Worm (Caenorhabditis elegans): ENCODE measurements around the gene sams-1.

Gene sams-1

DNA sequence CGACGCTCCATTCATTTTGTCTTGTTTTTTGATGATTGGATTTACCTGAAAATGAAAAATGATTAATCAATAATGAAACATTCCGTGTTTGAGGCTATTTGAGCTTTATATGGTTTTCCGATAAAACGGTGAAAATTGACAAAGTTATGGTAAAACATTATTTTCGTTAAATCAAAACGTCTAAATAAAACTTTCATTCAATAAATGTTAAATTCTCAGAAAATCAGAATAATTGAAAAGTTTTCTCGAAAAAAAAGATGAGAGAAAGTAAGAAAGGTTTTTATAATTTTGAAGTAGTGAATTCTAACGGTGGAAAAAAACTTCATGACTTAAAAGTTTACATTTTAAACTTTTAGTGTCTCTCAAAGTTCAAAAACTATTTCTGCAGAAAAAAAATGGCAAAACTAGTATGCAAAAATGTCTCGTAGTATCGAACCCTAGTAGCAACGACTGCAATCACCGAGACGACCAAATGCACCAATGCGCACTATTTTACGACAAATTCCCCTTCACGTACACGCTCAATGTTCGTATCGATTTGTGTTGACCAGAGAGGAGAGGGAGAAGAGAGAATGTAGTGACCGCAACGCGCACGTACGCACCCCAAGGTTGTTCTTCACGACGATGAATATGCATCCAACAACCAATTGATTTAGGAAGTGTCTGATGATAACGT lies 18.8 kb upstream of the sams-1 start, which contains the start of gene nfya-1 (continued):
- no peak for TF ChIP-seq lin-39 (tag; optimal IDR thresholded peaks at IDR 0.05)
- no peak for TF ChIP-seq unc-130 (GFP tag; optimal IDR thresholded peaks at IDR 0.05)
- TF ChIP-seq ama-1 (optimal IDR thresholded peaks at IDR 0.05) = no peak
- TF ChIP-seq T20F7.1 (GFP tag; optimal IDR thresholded peaks at IDR 0.05) = no peak
- peak; percentile 67 for TF ChIP-seq hlh-30 (tag; optimal IDR thresholded peaks at IDR 0.05; ENCODE audit: insufficient read depth)
- TF ChIP-seq set-16 (GFP tag; IDR thresholded peaks at IDR 0.05) = no peak
- no peak for TF ChIP-seq saeg-2 (GFP tag; IDR thresholded peaks at IDR 0.05)
- no peak for TF ChIP-seq zfp-2 (tag; optimal IDR thresholded peaks at IDR 0.05)
- no peak for TF ChIP-seq F44E2.7 (GFP tag; IDR thresholded peaks at IDR 0.05)
- no peak for TF ChIP-seq pqm-1 (tag; optimal IDR thresholded peaks at IDR 0.05)
- TF ChIP-seq mxl-2 (GFP tag; conservative IDR thresholded peaks at IDR 0.05) = no peak
- peak; percentile 99 for TF ChIP-seq aha-1 (tag)
- TF ChIP-seq ceh-20 (GFP tag; IDR thresholded peaks at IDR 0.05) = no peak
- TF ChIP-seq egl-27 (tag; optimal IDR thresholded peaks at IDR 0.05) = no peak
- TF ChIP-seq hif-1 (tag; optimal IDR thresholded peaks at IDR 0.05) = peak; percentile 19 to 98
- no peak for TF ChIP-seq lin-13 (GFP tag; optimal IDR thresholded peaks at IDR 0.05)
- no peak for TF ChIP-seq Y75B8A.6 (GFP tag; IDR thresholded peaks at IDR 0.05)
- TF ChIP-seq unc-62 (GFP tag; optimal IDR thresholded peaks at IDR 0.05 in 1 of 2) = peak in 1 of 2 experiments; percentile 85
- no peak for TF ChIP-seq unc-62 (tag; optimal IDR thresholded peaks at IDR 0.05)
- no peak for TF ChIP-seq nhr-111 (GFP tag; optimal IDR thresholded peaks at IDR 0.05)
- no peak for TF ChIP-seq gei-8 (GFP tag; optimal IDR thresholded peaks at IDR 0.05)
- TF ChIP-seq daf-19 (GFP tag; conservative IDR thresholded peaks at IDR 0.05) = no peak
- no peak for TF ChIP-seq hlh-11 (tag; optimal IDR thresholded peaks at IDR 0.05)
- TF ChIP-seq ztf-11 (tag; optimal IDR thresholded peaks at IDR 0.05) = no peak
- no peak for TF ChIP-seq madf-5 (GFP tag; IDR thresholded peaks at IDR 0.05)
- TF ChIP-seq lin-1 (GFP tag; IDR thresholded peaks at IDR 0.05) = no peak
- peak in 1 of 2 experiments; percentile 70 for TF ChIP-seq mdl-1 (tag; optimal IDR thresholded peaks at IDR 0.05)
- no peak for TF ChIP-seq ctbp-1 (GFP tag; IDR thresholded peaks at IDR 0.05)
- TF ChIP-seq attf-4 (tag; optimal IDR thresholded peaks at IDR 0.05) = no peak
- TF ChIP-seq fkh-10 (GFP tag; optimal IDR thresholded peaks at IDR 0.05) = no peak
- TF ChIP-seq Y105C5A.15 (GFP tag; IDR thresholded peaks at IDR 0.05) = no peak
- peak; percentile 13 for TF ChIP-seq nhr-11 (tag; optimal IDR thresholded peaks at IDR 0.05)
- no peak for TF ChIP-seq ZK337.2 (GFP tag; IDR thresholded peaks at IDR 0.05)
- TF ChIP-seq dpl-1 (GFP tag; optimal IDR thresholded peaks at IDR 0.05) = peak; percentile 28
- no peak for TF ChIP-seq nhr-76 (tag; optimal IDR thresholded peaks at IDR 0.05)
- no peak for TF ChIP-seq daf-16 (GFP tag; optimal IDR thresholded peaks at IDR 0.05)
- TF ChIP-seq daf-16 (tag; optimal IDR thresholded peaks at IDR 0.05) = peak; percentile 54
- TF ChIP-seq mes-2 (tag; optimal IDR thresholded peaks at IDR 0.05; ENCODE audit: poor library complexity, severe bottlenecking) = peak; percentile 75
- TF ChIP-seq snpc-4 (tag; optimal IDR thresholded peaks at IDR 0.05) = no peak
- TF ChIP-seq pha-4 (GFP tag; IDR thresholded peaks at IDR 0.05) = no peak
- peak; percentile 55 for TF ChIP-seq pha-4 (tag; optimal IDR thresholded peaks at IDR 0.05)
- TF ChIP-seq zip-11 (GFP tag; IDR thresholded peaks at IDR 0.05) = no peak
- no peak for TF ChIP-seq zip-2 (tag; optimal IDR thresholded peaks at IDR 0.05)
- peak; percentile 45 for TF ChIP-seq rbr-2 (tag; optimal IDR thresholded peaks at IDR 0.05)
- TF ChIP-seq F10B5.3 (tag; optimal IDR thresholded peaks at IDR 0.05) = no peak
- no peak for TF ChIP-seq nhr-48 (tag; optimal IDR thresholded peaks at IDR 0.05)
- TF ChIP-seq duxl-1 (tag; optimal IDR thresholded peaks at IDR 0.05; ENCODE audit: poor library complexity) = peak; percentile 11
- TF ChIP-seq nhr-41 (GFP tag; IDR thresholded peaks at IDR 0.05) = no peak
- TF ChIP-seq hmg-1.1 (GFP tag; IDR thresholded peaks at IDR 0.05) = peak; percentile 76
- no peak for TF ChIP-seq snpc-1.2 (GFP tag; IDR thresholded peaks at IDR 0.05)
- TF ChIP-seq nhr-237 (tag; optimal IDR thresholded peaks at IDR 0.05) = no peak
- no peak for TF ChIP-seq cey-2 (tag; optimal IDR thresholded peaks at IDR 0.05; ENCODE audit: borderline replicate concordance, insufficient read depth)

All from whole organism, L4 larva.